Fruit fly (Drosophila melanogaster) whole organism, pupa: ENCODE measurements around the gene CG31050.

Experiments
- CG17806 ChIP-seq: fragments of 200-800 bp; sonication (Bioruptor generic); optimal IDR thresholded peaks from 2 replicates; lab custom pipeline; 2018; ENCODE audit warnings: missing biosample characterization, mild to moderate bottlenecking, missing genetic modification characterization, moderate library complexity
- CG32121 ChIP-seq: fragments of 200-800 bp; sonication (Bioruptor generic); IDR thresholded peaks from 2 replicates; pipeline ENCODE4 v1.3.6; 2022; ENCODE audit warnings: missing biosample characterization, missing genetic modification characterization
- CG8159 ChIP-seq: fragments of 200-800 bp; sonication (Bioruptor generic); optimal IDR thresholded peaks from 3 replicates; lab custom pipeline; 2018; ENCODE audit warnings: missing biosample characterization, mild to moderate bottlenecking, missing genetic modification characterization, moderate library complexity
- Pif1A ChIP-seq: fragments of 200-800 bp; sonication (Bioruptor generic); optimal IDR thresholded peaks from 3 replicates; lab custom pipeline; 2016; ENCODE audit warnings: missing biosample characterization, missing genetic modification characterization
- gl ChIP-seq: fragments of 200-800 bp; sonication (Bioruptor generic); optimal IDR thresholded peaks from 2 replicates; lab custom pipeline; 2018; ENCODE audit warnings: missing biosample characterization, mild to moderate bottlenecking, missing genetic modification characterization
- rn ChIP-seq: fragments of 200-800 bp; sonication (Bioruptor generic); IDR thresholded peaks from 2 replicates; pipeline ENCODE4 v1.3.6; 2022; ENCODE audit warnings: missing biosample characterization, missing genetic modification characterization

DNA sequence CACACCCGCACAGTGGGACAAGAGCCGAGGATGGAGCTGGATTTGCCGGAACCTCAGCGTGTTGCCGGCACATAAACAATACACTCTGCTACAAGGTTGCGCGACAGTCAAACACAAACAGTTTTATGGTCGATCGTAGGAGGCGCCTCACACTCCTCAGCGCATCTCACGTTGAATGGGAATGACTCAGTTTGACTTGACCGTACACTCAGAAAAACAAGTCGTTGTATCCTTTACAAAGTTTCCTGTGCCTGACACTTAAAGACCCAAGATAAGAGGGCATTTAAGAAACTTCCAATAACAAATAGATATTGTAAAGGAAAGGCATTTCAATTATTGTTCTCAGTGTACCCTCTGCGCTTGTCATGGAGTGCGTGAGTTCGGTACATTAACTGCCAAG is 18.5 kb downstream of the CG31050 start:
- TF ChIP-seq CG32121 (GFP tag; lab: Robert Waterston, UW) (peak; percentile 55; the same call in 1 of the 2 replicates), gl (tag; lab: Kevin White, UChicago) (no peak), CG8159 (tag; lab: Kevin White, UChicago) (peak; percentile 51), Pif1A (GFP tag; lab: Kevin White, UChicago) (peak; percentile 20), CG17806 (tag; lab: Kevin White, UChicago) (peak; percentile 50), rn (GFP tag; lab: Robert Waterston, UW) (peak; percentile 43; the same call in 1 of the 2 replicates)
